Worm (Caenorhabditis elegans) whole organism, mixed stage, embryonic: ENCODE measurements around the gene npr-35.

ENCODE experiments used
- M03D4.4 ChIP-seq: sonication (generic microtip); optimal IDR thresholded peaks from 2 replicates; lab custom pipeline; 2017; ENCODE audit warnings: mild to moderate bottlenecking, missing genetic modification characterization, missing compliant biosample characterization
- bed-3 ChIP-seq: fragments of 200-800 bp; sonication (Bioruptor generic); optimal IDR thresholded peaks from 3 replicates; lab custom pipeline; 2018; ENCODE audit warnings: mild to moderate bottlenecking, missing genetic modification characterization, moderate library complexity, missing compliant biosample characterization
- blmp-1 ChIP-seq: fragments of 150-350 bp; optimal IDR thresholded peaks from 2 replicates; lab custom pipeline; 2014; ENCODE audit warnings: missing biosample characterization, missing genetic modification characterization
- ceh-39 ChIP-seq: fragments of 150-350 bp; optimal IDR thresholded peaks from 2 replicates; lab custom pipeline; 2014; ENCODE audit warnings: missing biosample characterization, missing genetic modification characterization
- ceh-43 ChIP-seq: fragments of 200-800 bp; sonication (Bioruptor generic); optimal IDR thresholded peaks from 2 replicates; lab custom pipeline; 2018; ENCODE audit warnings: mild to moderate bottlenecking, missing genetic modification characterization, moderate library complexity, missing compliant biosample characterization
- ceh-83 ChIP-seq: fragments of 200-800 bp; sonication (Bioruptor generic); optimal IDR thresholded peaks from 2 replicates; lab custom pipeline; 2018; ENCODE audit warnings: mild to moderate bottlenecking, missing genetic modification characterization, missing compliant biosample characterization
- ces-1 ChIP-seq: fragments of 150-350 bp; optimal IDR thresholded peaks from 2 replicates; lab custom pipeline; 2014; ENCODE audit warnings: missing biosample characterization, missing genetic modification reagents, missing genetic modification characterization
- cnd-1 ChIP-seq: fragments of 200-800 bp; sonication (Bioruptor generic); optimal IDR thresholded peaks from 2 replicates; lab custom pipeline; 2018; ENCODE audit warnings: mild to moderate bottlenecking, missing genetic modification characterization, missing compliant biosample characterization
- drap-1 ChIP-seq: fragments of 200-800 bp; sonication (Bioruptor generic); optimal IDR thresholded peaks from 3 replicates; lab custom pipeline; 2018; ENCODE audit warnings: mild to moderate bottlenecking, missing genetic modification characterization, missing compliant biosample characterization
- elt-1 ChIP-seq: sonication (generic microtip); optimal IDR thresholded peaks from 2 replicates; lab custom pipeline; 2017; ENCODE audit warnings: missing genetic modification characterization, mild to moderate bottlenecking, missing compliant biosample characterization, antibody characterized with exemption, moderate library complexity, borderline replicate concordance; ENCODE audit not compliant: insufficient read depth
- elt-3 ChIP-seq: fragments of 150-350 bp; optimal IDR thresholded peaks from 2 replicates; lab custom pipeline; 2014; ENCODE audit warnings: missing biosample characterization, missing genetic modification characterization
- flh-1 ChIP-seq: fragments of 200-800 bp; sonication (Bioruptor generic); optimal IDR thresholded peaks from 2 replicates; lab custom pipeline; 2018; ENCODE audit warnings: mild to moderate bottlenecking, missing genetic modification characterization, moderate library complexity, missing compliant biosample characterization
- ham-2 ChIP-seq: fragments of 200-800 bp; sonication (Bioruptor generic); optimal IDR thresholded peaks from 2 replicates; lab custom pipeline; 2018; ENCODE audit warnings: mild to moderate bottlenecking, missing genetic modification characterization, missing compliant biosample characterization
- lin-13 ChIP-seq: fragments of 150-350 bp; optimal IDR thresholded peaks from 2 replicates; lab custom pipeline; 2014; ENCODE audit warnings: missing biosample characterization, missing genetic modification characterization
- lin-32 ChIP-seq: fragments of 200-800 bp; sonication (Bioruptor generic); optimal IDR thresholded peaks from 2 replicates; lab custom pipeline; 2018; ENCODE audit warnings: mild to moderate bottlenecking, missing genetic modification characterization, missing compliant biosample characterization
- lsy-2 ChIP-seq: fragments of 150-350 bp; optimal IDR thresholded peaks from 2 replicates; lab custom pipeline; 2014; ENCODE audit warnings: missing biosample characterization, missing genetic modification characterization
- mab-5 ChIP-seq: fragments of 150-350 bp; optimal IDR thresholded peaks from 2 replicates; lab custom pipeline; 2014; ENCODE audit warnings: missing biosample characterization, missing genetic modification characterization
- mls-2 ChIP-seq: sonication (generic microtip); optimal IDR thresholded peaks from 2 replicates; lab custom pipeline; 2016; ENCODE audit warnings: mild to moderate bottlenecking, missing genetic modification characterization, moderate library complexity, missing compliant biosample characterization
- nhr-12 ChIP-seq: fragments of 150-350 bp; optimal IDR thresholded peaks from 2 replicates; lab custom pipeline; 2014; ENCODE audit warnings: missing biosample characterization, missing genetic modification characterization
- nhr-2 ChIP-seq: fragments of 150-350 bp; optimal IDR thresholded peaks from 2 replicates; lab custom pipeline; 2014; ENCODE audit warnings: missing biosample characterization, missing genetic modification characterization
- nhr-28 ChIP-seq: fragments of 150-350 bp; optimal IDR thresholded peaks from 2 replicates; lab custom pipeline; 2014; ENCODE audit warnings: missing biosample characterization, missing genetic modification characterization
- nhr-76 ChIP-seq: sonication (generic microtip); optimal IDR thresholded peaks from 2 replicates; lab custom pipeline; 2017; ENCODE audit warnings: missing biosample characterization, missing genetic modification characterization
- pha-4 ChIP-seq: fragments of 150-350 bp; optimal IDR thresholded peaks from 2 replicates; lab custom pipeline; 2018; ENCODE audit warnings: missing biosample characterization, missing genetic modification reagents, missing genetic modification characterization
- sem-2 ChIP-seq: fragments of 200-800 bp; sonication (Bioruptor generic); optimal IDR thresholded peaks from 2 replicates; lab custom pipeline; 2018; ENCODE audit warnings: mild to moderate bottlenecking, missing genetic modification characterization, missing compliant biosample characterization
- snpc-4 ChIP-seq: fragments of 150-350 bp; optimal IDR thresholded peaks from 2 replicates; lab custom pipeline; 2014; ENCODE audit warnings: missing biosample characterization, missing genetic modification characterization
- tbx-8 ChIP-seq: fragments of 200-800 bp; sonication (Bioruptor generic); optimal IDR thresholded peaks from 2 replicates; lab custom pipeline; 2018; ENCODE audit warnings: mild to moderate bottlenecking, missing genetic modification characterization, moderate library complexity, missing compliant biosample characterization
- unc-120 ChIP-seq: sonication (generic microtip); optimal IDR thresholded peaks from 2 replicates; lab custom pipeline; 2017; ENCODE audit warnings: missing genetic modification characterization, missing compliant biosample characterization; ENCODE audit not compliant: poor library complexity, severe bottlenecking
- unc-39 ChIP-seq: fragments of 150-350 bp; optimal IDR thresholded peaks from 2 replicates; lab custom pipeline; 2014; ENCODE audit warnings: missing biosample characterization, missing genetic modification characterization
- zip-8 ChIP-seq: fragments of 150-350 bp; optimal IDR thresholded peaks from 2 replicates; lab custom pipeline; 2014; ENCODE audit warnings: missing biosample characterization, missing genetic modification characterization
- ztf-11 ChIP-seq: fragments of 150-350 bp; optimal IDR thresholded peaks from 2 replicates; lab custom pipeline; 2014; ENCODE audit warnings: missing biosample characterization, missing genetic modification characterization

npr-35 gene

DNA sequence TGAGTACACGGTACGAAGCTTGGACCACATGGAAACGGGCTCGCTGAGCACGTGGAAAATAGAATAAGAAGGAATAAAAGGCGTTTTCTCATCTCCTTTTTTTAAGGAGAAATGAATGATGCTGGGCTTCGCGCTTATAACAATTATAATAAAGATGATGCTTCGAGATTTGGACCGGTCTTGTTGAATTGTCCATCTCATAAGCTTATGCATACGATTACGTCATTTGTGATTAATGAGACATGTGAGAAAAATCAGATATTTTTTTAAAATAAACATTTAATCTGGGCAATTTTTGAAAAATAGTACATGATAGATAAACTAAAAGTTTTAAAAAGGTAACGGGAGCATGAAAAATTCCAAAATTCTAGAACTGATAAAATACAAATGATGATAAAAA is 13.6 kb downstream of the npr-35 start, which contains the start of gene C46A5.4:
Gene C46A5.4, minus strand, starts transcription at position 101 of the 400 bp plus-strand sequence.
- TF ChIP-seq zip-8 (tag; lab: Kevin White, UChicago) (peak; percentile 57), ces-1 (GFP tag; lab: Kevin White, UChicago) (no peak)

DNA sequence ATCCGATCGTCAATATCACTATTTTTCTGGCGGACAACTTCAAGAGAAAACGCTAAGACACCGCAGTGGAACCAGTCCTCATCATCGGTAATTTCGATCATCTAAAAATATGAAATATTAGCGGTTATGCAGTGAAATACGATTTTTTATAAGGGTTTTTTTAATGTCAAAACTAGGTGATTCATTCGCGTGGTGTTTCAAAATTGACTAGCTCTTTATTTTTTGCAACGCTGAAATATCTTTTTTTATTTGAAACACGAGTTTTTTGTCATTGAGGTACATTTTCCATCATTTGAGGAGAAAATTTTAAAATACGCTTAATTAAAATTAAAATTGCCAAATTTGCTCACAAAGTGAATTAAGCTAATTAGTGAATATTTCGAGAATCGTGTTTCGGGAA is 15.9 kb downstream of the npr-35 start, which contains the start of gene dsb-3:
Gene dsb-3, minus strand, starts transcription at position 101 of the 400 bp plus-strand sequence.
- TF ChIP-seq ceh-43 (no peak), lsy-2 (tag; lab: Kevin White, UChicago) (no peak), unc-120 (no peak), elt-1 (no peak), cnd-1 (tag; lab: Kevin White, UChicago) (no peak), nhr-28 (tag; lab: Kevin White, UChicago) (no peak), mab-5 (tag; lab: Kevin White, UChicago) (no peak), nhr-76 (no peak), lin-32 (GFP tag; lab: Kevin White, UChicago) (no peak), ztf-11 (tag; lab: Kevin White, UChicago) (no peak), drap-1 (no peak), mls-2 (tag; lab: Kevin White, UChicago) (no peak), unc-39 (no peak), elt-3 (tag; lab: Kevin White, UChicago) (no peak), zip-8 (tag; lab: Kevin White, UChicago) (no peak), nhr-2 (no peak), lin-13 (tag; lab: Kevin White, UChicago) (no peak)

DNA sequence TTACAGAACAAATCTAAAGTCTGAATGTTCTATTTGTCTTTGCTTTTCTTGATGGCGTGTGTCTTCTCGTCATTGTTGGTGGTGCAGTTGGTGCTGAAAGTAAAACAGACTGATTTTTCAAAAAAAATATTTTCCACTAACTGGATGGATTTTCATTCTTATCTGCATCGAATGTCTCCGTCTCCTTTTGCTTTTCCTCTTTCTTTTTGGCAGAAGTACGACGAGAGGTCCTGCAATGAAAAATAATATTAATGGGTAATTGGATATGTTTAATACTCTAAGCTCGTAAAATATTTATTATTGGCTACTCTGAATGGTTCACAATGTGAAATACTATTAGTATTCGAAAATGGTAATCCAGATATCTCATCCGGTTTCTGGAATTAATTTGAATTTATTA is 16.5 kb downstream of the npr-35 start, which contains the start of gene del-7:
Gene del-7, plus strand, starts transcription at position 301 of the 400 bp plus-strand sequence.
- TF ChIP-seq nhr-28 (tag; lab: Kevin White, UChicago) (no peak), drap-1 (no peak), lin-13 (tag; lab: Kevin White, UChicago) (no peak), sem-2 (GFP tag; lab: Kevin White, UChicago) (no peak), snpc-4 (tag; lab: Kevin White, UChicago) (no peak)
- TF ChIP-seq, all 35 proteins: peak for 0

DNA sequence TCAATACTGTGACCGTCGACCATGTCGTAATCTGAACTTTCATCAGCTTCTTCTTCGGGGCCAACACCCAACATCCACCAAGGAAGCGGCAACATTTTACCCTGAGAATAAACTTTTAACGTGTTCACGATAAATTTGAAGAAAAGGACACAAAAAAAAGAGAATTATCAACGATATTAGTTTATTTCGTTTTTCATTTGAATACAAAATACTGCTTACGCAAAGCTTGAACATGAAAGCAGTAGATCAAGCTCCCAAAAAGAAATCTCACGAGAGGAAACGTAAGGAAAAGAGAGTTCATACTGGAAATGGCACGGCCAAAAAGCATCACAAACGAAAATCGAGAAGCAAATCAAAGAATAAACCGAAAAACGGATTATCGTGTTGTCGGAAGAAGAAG is 20.1 kb downstream of the npr-35 start, which contains the start of the genes C46A5.6 and C46A5.1:
Gene C46A5.6, minus strand, starts transcription at position 101 of the 400 bp plus-strand sequence.
Gene C46A5.1, plus strand, starts transcription at position 184 of the 400 bp plus-strand sequence.
- TF ChIP-seq ceh-83 (GFP tag; lab: Kevin White, UChicago) (no peak), bed-3 (GFP tag; lab: Kevin White, UChicago) (no peak), elt-3 (tag; lab: Kevin White, UChicago) (no peak), sem-2 (GFP tag; lab: Kevin White, UChicago) (no peak), ham-2 (GFP tag; lab: Kevin White, UChicago) (no peak), zip-8 (tag; lab: Kevin White, UChicago) (no peak)

DNA sequence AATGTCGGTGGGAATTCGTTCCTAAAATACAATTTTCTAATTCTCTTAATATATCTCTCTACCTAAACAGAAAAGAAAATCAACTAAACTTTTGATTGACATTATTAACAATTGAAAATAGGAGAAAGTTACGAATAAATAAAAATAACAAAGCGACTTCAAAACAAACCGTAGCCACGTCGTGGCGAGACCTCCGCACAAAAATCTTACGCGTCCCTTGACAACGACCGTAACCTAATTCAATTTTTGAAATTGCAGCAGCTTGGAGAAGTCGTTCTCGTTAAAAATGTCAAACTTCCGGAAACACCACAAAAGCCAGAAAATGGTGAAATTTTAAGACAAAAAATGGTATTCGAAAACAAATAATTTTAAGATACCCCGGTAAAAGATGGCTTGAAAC is 20.7 kb downstream of the npr-35 start:
- TF ChIP-seq M03D4.4 (tag; lab: Kevin White, UChicago) (no peak), nhr-28 (tag; lab: Kevin White, UChicago) (no peak), pha-4 (tag; lab: Kevin White, UChicago) (no peak), nhr-12 (tag; lab: Kevin White, UChicago) (no peak), flh-1 (GFP tag; lab: Kevin White, UChicago) (no peak), ceh-43 (no peak), lin-13 (tag; lab: Kevin White, UChicago) (no peak), mls-2 (tag; lab: Kevin White, UChicago) (no peak), unc-120 (no peak), elt-3 (tag; lab: Kevin White, UChicago) (no peak), lsy-2 (tag; lab: Kevin White, UChicago) (no peak), cnd-1 (tag; lab: Kevin White, UChicago) (no peak), unc-39 (no peak), tbx-8 (GFP tag; lab: Kevin White, UChicago) (no peak), nhr-76 (no peak)

DNA sequence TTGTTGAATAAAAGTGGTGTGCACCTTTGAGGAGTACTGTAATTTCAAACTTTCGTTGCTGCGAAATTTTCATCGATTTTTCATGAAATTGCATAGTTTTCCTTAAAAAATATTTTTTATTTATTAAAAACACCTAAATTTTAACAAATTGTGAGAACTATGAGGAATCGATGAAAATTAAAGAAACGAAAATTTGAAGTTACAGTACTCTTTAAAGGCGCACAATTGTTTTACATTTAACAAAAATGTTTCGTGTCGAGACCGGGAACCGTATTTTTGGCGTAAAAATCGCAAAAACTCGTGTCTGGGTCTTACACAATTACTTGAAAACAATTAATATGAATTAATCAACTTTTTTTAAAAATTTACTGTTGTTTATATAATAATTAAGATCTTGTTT is 26.5 kb downstream of the npr-35 start, which contains the start of gene rdl-1:
Gene rdl-1, minus strand, starts transcription at position 101 of the 400 bp plus-strand sequence.
- TF ChIP-seq nhr-12 (tag; lab: Kevin White, UChicago), result no peak
- TF ChIP-seq blmp-1 (tag; lab: Kevin White, UChicago), result no peak
- no peak for TF ChIP-seq zip-8 (tag; lab: Kevin White, UChicago)
- no peak for TF ChIP-seq ceh-39 (tag; lab: Kevin White, UChicago)
- TF ChIP-seq lin-13 (tag; lab: Kevin White, UChicago), result no peak
- no peak for TF ChIP-seq drap-1
- no peak for TF ChIP-seq nhr-28 (tag; lab: Kevin White, UChicago)
- TF ChIP-seq ceh-83 (GFP tag; lab: Kevin White, UChicago), result no peak
- TF ChIP-seq ces-1 (GFP tag; lab: Kevin White, UChicago), result no peak
- TF ChIP-seq, all 35 proteins: peak for 0
